Fruit fly (Drosophila melanogaster) whole organism, pupa: ENCODE data around the gene gskt.
A peak's percentile ranks its signal among the peaks of the same experiment; 100 is the strongest.

Experiments
- CG10348 ChIP-seq: fragments of 200-800 bp; sonication (Bioruptor generic); IDR thresholded peaks from 2 replicates; pipeline ENCODE4 v1.3.6; 2022; ENCODE audit warnings: missing biosample characterization, missing genetic modification characterization
- CG12605 ChIP-seq: fragments of 200-800 bp; sonication (Bioruptor generic); IDR thresholded peaks from 2 replicates; pipeline ENCODE4 v1.3.6; 2022; ENCODE audit warnings: missing biosample characterization, missing genetic modification characterization
- CG13204 ChIP-seq: fragments of 200-800 bp; sonication (Bioruptor generic); optimal IDR thresholded peaks from 2 replicates; lab custom pipeline; 2018; ENCODE audit warnings: missing biosample characterization, mild to moderate bottlenecking, missing genetic modification characterization, moderate library complexity
- CG14655 ChIP-seq: fragments of 200-800 bp; sonication (Bioruptor generic); optimal IDR thresholded peaks from 3 replicates; lab custom pipeline; 2017; ENCODE audit warnings: mild to moderate bottlenecking, missing biosample characterization, missing genetic modification reagents, missing genetic modification characterization
- CG15710 ChIP-seq: fragments of 200-800 bp; sonication (Bioruptor generic); optimal IDR thresholded peaks from 2 replicates; lab custom pipeline; 2018; ENCODE audit warnings: missing biosample characterization, mild to moderate bottlenecking, missing genetic modification characterization, moderate library complexity
- CG17806 ChIP-seq: fragments of 200-800 bp; sonication (Bioruptor generic); optimal IDR thresholded peaks from 2 replicates; lab custom pipeline; 2018; ENCODE audit warnings: missing biosample characterization, mild to moderate bottlenecking, missing genetic modification characterization, moderate library complexity
- CG32121 ChIP-seq: fragments of 200-800 bp; sonication (Bioruptor generic); IDR thresholded peaks from 2 replicates; pipeline ENCODE4 v1.3.6; 2022; ENCODE audit warnings: missing biosample characterization, missing genetic modification characterization
- CG34367 ChIP-seq: fragments of 200-800 bp; sonication (Bioruptor generic); optimal IDR thresholded peaks from 2 replicates; lab custom pipeline; 2018; ENCODE audit warnings: missing biosample characterization, mild to moderate bottlenecking, missing genetic modification characterization
- CG4496 ChIP-seq: fragments of 200-800 bp; sonication (Bioruptor generic); IDR thresholded peaks from 3 replicates; pipeline ENCODE4 v1.3.6; 2022; ENCODE audit warnings: missing biosample characterization, missing genetic modification characterization
- CG8159 ChIP-seq: fragments of 200-800 bp; sonication (Bioruptor generic); optimal IDR thresholded peaks from 3 replicates; lab custom pipeline; 2018; ENCODE audit warnings: missing biosample characterization, mild to moderate bottlenecking, missing genetic modification characterization, moderate library complexity
- CG8301 ChIP-seq: fragments of 200-800 bp; sonication (Bioruptor generic); optimal IDR thresholded peaks from 2 replicates; lab custom pipeline; 2018; ENCODE audit warnings: missing biosample characterization, mild to moderate bottlenecking, missing genetic modification characterization
- CG9948 ChIP-seq: fragments of 200-800 bp; sonication (Bioruptor generic); optimal IDR thresholded peaks from 2 replicates; lab custom pipeline; 2018; ENCODE audit warnings: missing biosample characterization, mild to moderate bottlenecking, missing genetic modification characterization, moderate library complexity
- D1 ChIP-seq: fragments of 200-800 bp; sonication (Bioruptor generic); optimal IDR thresholded peaks from 2 replicates; lab custom pipeline; 2018; ENCODE audit warnings: missing biosample characterization, mild to moderate bottlenecking, missing genetic modification characterization, moderate library complexity
- EcR ChIP-seq: fragments of 200-800 bp; sonication (Bioruptor generic); optimal IDR thresholded peaks from 3 replicates; lab custom pipeline; 2019; ENCODE audit warnings: missing biosample characterization, missing genetic modification characterization, mild to moderate bottlenecking, moderate library complexity, missing genetic modification reagents
- Ets98B ChIP-seq: fragments of 200-800 bp; sonication (Bioruptor generic); IDR thresholded peaks from 2 replicates; pipeline ENCODE4 v1.3.6; 2022; ENCODE audit warnings: missing biosample characterization, missing genetic modification characterization
- Pif1A ChIP-seq: fragments of 200-800 bp; sonication (Bioruptor generic); optimal IDR thresholded peaks from 3 replicates; lab custom pipeline; 2016; ENCODE audit warnings: missing biosample characterization, missing genetic modification characterization
- Pif1B ChIP-seq: fragments of 200-800 bp; sonication (Bioruptor generic); optimal IDR thresholded peaks from 3 replicates; lab custom pipeline; 2016; ENCODE audit warnings: missing biosample characterization, missing genetic modification characterization
- Snoo ChIP-seq: fragments of 200-800 bp; sonication (Bioruptor generic); optimal IDR thresholded peaks from 3 replicates; lab custom pipeline; 2017; ENCODE audit warnings: missing biosample characterization, mild to moderate bottlenecking, missing genetic modification characterization, inconsistent platforms
- fd96Ca ChIP-seq: fragments of 200-800 bp; sonication (Bioruptor generic); IDR thresholded peaks from 3 replicates; pipeline ENCODE4 v1.3.6; 2022; ENCODE audit warnings: missing biosample characterization, missing genetic modification characterization
- gl ChIP-seq: fragments of 200-800 bp; sonication (Bioruptor generic); optimal IDR thresholded peaks from 2 replicates; lab custom pipeline; 2018; ENCODE audit warnings: missing biosample characterization, mild to moderate bottlenecking, missing genetic modification characterization
- rn ChIP-seq: fragments of 200-800 bp; sonication (Bioruptor generic); IDR thresholded peaks from 2 replicates; pipeline ENCODE4 v1.3.6; 2022; ENCODE audit warnings: missing biosample characterization, missing genetic modification characterization

gskt gene

DNA sequence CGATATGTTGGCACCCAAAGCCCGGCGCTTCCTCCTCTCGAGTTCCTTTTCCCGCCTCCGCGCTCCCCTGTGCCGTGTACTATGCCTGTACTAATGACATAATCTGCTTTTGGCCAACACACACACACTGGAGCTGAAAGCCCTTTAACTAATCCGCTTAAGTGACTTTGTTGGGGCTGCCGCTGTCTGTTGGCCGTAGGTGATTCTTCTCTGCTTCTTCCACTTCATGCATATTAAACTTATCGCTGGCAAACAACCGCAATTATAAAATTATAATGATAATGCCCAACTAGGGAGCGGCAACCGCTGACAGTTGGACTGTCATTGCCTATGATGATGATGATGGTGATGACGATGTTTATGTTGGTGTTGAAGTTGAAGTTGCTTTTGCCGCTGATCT is 32.4 kb upstream of the gskt start:
- TF ChIP-seq CG4496 (GFP tag; lab: Robert Waterston, UW) = no peak
- TF ChIP-seq EcR = no peak
- TF ChIP-seq CG9948 (tag; lab: Kevin White, UChicago) = no peak
- no peak for TF ChIP-seq Pif1A
- TF ChIP-seq Pif1B (GFP tag; lab: Kevin White, UChicago) = no peak
- no peak for TF ChIP-seq CG15710 (tag; lab: Kevin White, UChicago)
- no peak for TF ChIP-seq CG8159 (tag; lab: Kevin White, UChicago)
- TF ChIP-seq CG17806 (tag; lab: Kevin White, UChicago) = no peak
- no peak for TF ChIP-seq Ets98B
- no peak for TF ChIP-seq CG13204 (GFP tag; lab: Kevin White, UChicago)
- no peak for TF ChIP-seq Snoo
- TF ChIP-seq CG32121 (GFP tag; lab: Robert Waterston, UW) = no peak
- TF ChIP-seq fd96Ca (GFP tag; lab: Robert Waterston, UW) = no peak
- TF ChIP-seq CG12605 = no peak
- no peak for TF ChIP-seq CG8301 (tag; lab: Kevin White, UChicago)
- TF ChIP-seq D1 (tag; lab: Kevin White, UChicago) = no peak
- TF ChIP-seq CG34367 (tag; lab: Kevin White, UChicago) = no peak
- no peak for TF ChIP-seq gl (tag; lab: Kevin White, UChicago)
- TF ChIP-seq CG14655 = no peak

DNA sequence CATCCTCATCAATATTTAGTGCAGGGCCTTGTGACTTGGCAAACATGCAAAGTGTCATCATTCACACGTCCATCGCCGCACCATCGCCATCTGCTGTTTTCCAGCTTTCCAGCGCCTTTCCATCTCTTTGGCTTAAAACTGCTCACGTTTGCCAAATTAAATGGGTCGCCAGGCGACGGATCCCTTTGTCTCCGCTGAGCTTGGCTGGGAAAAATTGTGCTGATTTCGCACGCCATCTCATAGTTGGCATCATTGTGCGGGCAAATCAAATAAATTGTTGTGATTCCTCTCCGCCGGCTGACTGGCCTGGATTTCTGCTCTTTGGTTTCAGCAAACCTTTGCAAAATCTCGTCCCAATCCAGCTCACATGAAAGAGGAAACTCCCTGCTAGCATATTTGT is 31.5 kb upstream of the gskt start:
- TF ChIP-seq CG32121 (GFP tag; lab: Robert Waterston, UW) (no peak), EcR (no peak), CG17806 (tag; lab: Kevin White, UChicago) (no peak)

DNA sequence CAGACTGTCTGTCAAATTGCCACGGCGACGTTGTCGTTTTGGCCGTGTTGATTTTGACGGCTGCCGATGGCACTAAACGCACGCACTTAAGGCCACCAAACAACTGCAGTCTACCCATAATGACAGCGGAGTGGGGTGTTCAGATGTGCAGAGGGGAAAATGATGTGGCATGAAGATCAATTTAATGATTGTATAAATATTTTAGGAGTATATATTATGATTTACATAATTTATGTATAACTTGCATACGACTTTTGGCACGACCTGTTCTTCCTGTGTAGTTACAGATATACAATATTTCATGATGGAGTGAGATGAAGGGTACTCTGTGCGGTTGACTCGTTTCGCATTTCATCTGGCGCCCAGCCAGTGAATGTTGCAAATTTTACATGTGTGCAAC is 29.7 kb upstream of the gskt start:
- TF ChIP-seq CG17806 (tag; lab: Kevin White, UChicago) (no peak), CG34367 (tag; lab: Kevin White, UChicago) (no peak), fd96Ca (GFP tag; lab: Robert Waterston, UW) (no peak), EcR (no peak), Ets98B (peak; percentile 29; the same call in 1 of the 2 replicates), CG8159 (tag; lab: Kevin White, UChicago) (peak; percentile 31), gl (tag; lab: Kevin White, UChicago) (no peak), CG8301 (tag; lab: Kevin White, UChicago) (no peak), Pif1A (no peak), CG14655 (peak; percentile 28), Pif1B (GFP tag; lab: Kevin White, UChicago) (peak; percentile 20), CG32121 (GFP tag; lab: Robert Waterston, UW) (0 out of 2 replicates have a peak, but pooled peaks have one; percentile 9), rn (GFP tag; lab: Robert Waterston, UW) (no peak), CG4496 (GFP tag; lab: Robert Waterston, UW) (no peak), Snoo (no peak)

DNA sequence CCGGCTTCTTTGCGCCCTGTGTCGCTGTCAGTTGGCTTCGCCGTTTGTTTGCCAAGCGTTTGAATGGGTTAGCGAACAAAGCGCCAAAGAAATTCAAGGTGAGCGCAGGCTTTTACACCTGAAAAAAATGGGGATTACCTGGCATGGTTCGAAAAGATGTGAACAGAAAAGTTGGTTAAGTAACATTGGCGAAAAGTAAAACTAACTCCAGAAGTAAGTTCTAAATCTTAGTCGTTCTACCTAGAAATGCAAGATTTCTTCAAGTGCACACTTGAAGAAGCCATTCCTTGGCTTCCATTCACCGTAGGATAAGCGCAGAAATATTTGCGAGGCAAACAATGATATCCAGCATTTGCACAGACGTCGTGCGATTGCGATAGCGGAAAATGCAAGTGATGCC is 26.6 kb upstream of the gskt start:
- TF ChIP-seq CG12605 (no peak), Pif1B (GFP tag; lab: Kevin White, UChicago) (peak; percentile 25), fd96Ca (GFP tag; lab: Robert Waterston, UW) (0 out of 3 replicates have a peak, but pooled peaks have one; percentile 35), CG9948 (tag; lab: Kevin White, UChicago) (no peak), CG32121 (GFP tag; lab: Robert Waterston, UW) (no peak), EcR (no peak), rn (GFP tag; lab: Robert Waterston, UW) (no peak), gl (tag; lab: Kevin White, UChicago) (no peak), CG10348 (no peak), Pif1A (peak; percentile 44), CG8301 (tag; lab: Kevin White, UChicago) (peak; percentile 12), CG4496 (GFP tag; lab: Robert Waterston, UW) (0 out of 3 replicates have a peak, but pooled peaks have one; percentile 50), CG17806 (tag; lab: Kevin White, UChicago) (no peak), CG14655 (peak; percentile 48), CG13204 (GFP tag; lab: Kevin White, UChicago) (no peak), Snoo (no peak), Ets98B (no peak), CG34367 (tag; lab: Kevin White, UChicago) (peak; percentile 2), CG15710 (tag; lab: Kevin White, UChicago) (peak; percentile 29), CG8159 (tag; lab: Kevin White, UChicago) (peak; percentile 11), D1 (tag; lab: Kevin White, UChicago) (no peak)

DNA sequence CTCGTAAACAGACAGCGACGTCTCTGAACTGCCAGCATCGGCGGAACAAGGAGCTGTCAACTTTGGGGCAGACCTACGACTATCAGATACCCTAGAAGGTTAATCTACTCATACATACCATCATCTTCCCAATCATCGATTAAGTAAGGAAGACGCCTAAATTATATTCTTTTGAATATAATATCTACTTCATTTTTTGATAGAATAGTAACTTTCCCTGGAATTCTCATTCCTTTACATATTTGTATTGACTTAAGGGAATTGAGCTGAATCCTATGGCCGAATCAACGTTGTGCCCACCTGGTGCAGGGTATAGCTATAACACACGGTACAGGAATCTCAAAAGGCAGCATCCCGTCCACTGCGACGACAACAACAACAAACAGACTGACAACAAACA is 25.6 kb upstream of the gskt start:
- TF ChIP-seq Snoo = no peak
- no peak for TF ChIP-seq gl (tag; lab: Kevin White, UChicago)
- TF ChIP-seq CG34367 (tag; lab: Kevin White, UChicago) = no peak
- no peak for TF ChIP-seq CG32121 (GFP tag; lab: Robert Waterston, UW)
- TF ChIP-seq D1 (tag; lab: Kevin White, UChicago) = no peak
- peak; percentile 62 for TF ChIP-seq CG14655
- no peak for TF ChIP-seq CG13204 (GFP tag; lab: Kevin White, UChicago)
- no peak for TF ChIP-seq Ets98B
- TF ChIP-seq Pif1A = peak; percentile 30
- TF ChIP-seq CG15710 (tag; lab: Kevin White, UChicago) = peak; percentile 5
- no peak for TF ChIP-seq fd96Ca (GFP tag; lab: Robert Waterston, UW)
- no peak for TF ChIP-seq CG12605
- TF ChIP-seq CG9948 (tag; lab: Kevin White, UChicago) = peak; percentile 49
- peak; percentile 49 for TF ChIP-seq Pif1B (GFP tag; lab: Kevin White, UChicago)
- TF ChIP-seq CG4496 (GFP tag; lab: Robert Waterston, UW) = no peak
- TF ChIP-seq rn (GFP tag; lab: Robert Waterston, UW) = no peak
- peak; percentile 3 for TF ChIP-seq CG17806 (tag; lab: Kevin White, UChicago)
- no peak for TF ChIP-seq EcR
- no peak for TF ChIP-seq CG10348
- peak; percentile 47 for TF ChIP-seq CG8159 (tag; lab: Kevin White, UChicago)
- TF ChIP-seq CG8301 (tag; lab: Kevin White, UChicago) = peak; percentile 46
- TF ChIP-seq, all 21 proteins: peak for 8
